Fruit fly (Drosophila melanogaster) S2 (cell line): ENCODE results near the gene Klp10A.

Experiments
- CG8478 ChIP-seq: fragments of >200 bp; optimal IDR thresholded peaks from 2 replicates; lab custom pipeline; 2018
- CTCF ChIP-seq, 2 experiments: fragments of >200 bp; optimal IDR thresholded peaks; 2 replicates each; lab custom pipeline; 2018

dm6 chrX:11143820-11144219 is 6.9 kb upstream of the Klp10A start, which contains the start of gene CG15201:
- TF ChIP-seq CG8478 (lab: Kevin White, UChicago) (no peak), CTCF (optimal IDR thresholded peaks at IDR 0.05; lab: Kevin White, UChicago) (no peak)
